Fruit fly (Drosophila melanogaster) whole organism, embryonic: ENCODE data around the gene CG46042.

ENCODE experiments used
- Ada2b ChIP-seq: fragments of 200-800 bp; sonication (Bioruptor generic); IDR thresholded peaks from 2 replicates; pipeline ENCODE4 v1.3.6; 2022; ENCODE audit warnings: missing biosample characterization, missing genetic modification characterization
- Aef1 ChIP-seq: fragments of 200-800 bp; sonication (Bioruptor generic); IDR thresholded peaks from 3 replicates; pipeline ENCODE4 v1.3.6; 2022; ENCODE audit warnings: missing biosample characterization, missing genetic modification characterization
- Blimp-1 ChIP-seq: fragments of 200-800 bp; sonication (Bioruptor generic); optimal IDR thresholded peaks from 3 replicates; lab custom pipeline; 2018; ENCODE audit warnings: missing biosample characterization, missing genetic modification characterization, mild to moderate bottlenecking, moderate library complexity, missing genetic modification reagents
- CG10274 ChIP-seq: fragments of 200-800 bp; sonication (Bioruptor generic); optimal IDR thresholded peaks from 3 replicates; lab custom pipeline; 2017; ENCODE audit warnings: missing biosample characterization, mild to moderate bottlenecking, missing genetic modification characterization
- CG10431 ChIP-seq: fragments of 200-800 bp; sonication (Bioruptor generic); optimal IDR thresholded peaks from 3 replicates; lab custom pipeline; 2018; ENCODE audit warnings: missing biosample characterization, mild to moderate bottlenecking, missing genetic modification characterization
- CG13123 ChIP-seq: fragments of 200-800 bp; sonication (Bioruptor generic); optimal IDR thresholded peaks from 2 replicates; lab custom pipeline; 2016; ENCODE audit warnings: missing biosample characterization, missing genetic modification characterization
- CG15011 ChIP-seq: fragments of 200-800 bp; sonication (Bioruptor generic); optimal IDR thresholded peaks from 3 replicates; lab custom pipeline; 2018; ENCODE audit warnings: missing biosample characterization, mild to moderate bottlenecking, missing genetic modification characterization
- CG1603 ChIP-seq: fragments of 200-800 bp; sonication (Bioruptor generic); optimal IDR thresholded peaks from 2 replicates; lab custom pipeline; 2019; ENCODE audit warnings: missing biosample characterization, mild to moderate bottlenecking, missing genetic modification characterization, moderate library complexity
- CG16863 ChIP-seq: fragments of 200-800 bp; sonication (Bioruptor generic); optimal IDR thresholded peaks from 3 replicates; lab custom pipeline; 2016; ENCODE audit warnings: missing biosample characterization, missing genetic modification characterization
- CG17612 ChIP-seq: fragments of 200-800 bp; sonication (Bioruptor generic); IDR thresholded peaks from 2 replicates; pipeline ENCODE4 v1.3.6; 2022; ENCODE audit warnings: missing biosample characterization, missing genetic modification characterization
- CG17829 ChIP-seq: fragments of 200-800 bp; optimal IDR thresholded peaks from 2 replicates; lab custom pipeline; 2019; ENCODE audit warnings: missing biosample characterization, mild to moderate bottlenecking, missing genetic modification characterization, moderate library complexity
- CG17912 ChIP-seq: fragments of 200-800 bp; sonication (Bioruptor generic); optimal IDR thresholded peaks from 2 replicates; lab custom pipeline; 2018; ENCODE audit warnings: missing biosample characterization, mild to moderate bottlenecking, missing genetic modification characterization
- CG18476 ChIP-seq: fragments of 200-800 bp; sonication (Bioruptor generic); optimal IDR thresholded peaks from 2 replicates; lab custom pipeline; 2016; ENCODE audit warnings: missing biosample characterization, mild to moderate bottlenecking, missing genetic modification characterization
- CG2129 ChIP-seq: fragments of 200-800 bp; sonication (Bioruptor generic); IDR thresholded peaks from 2 replicates; pipeline ENCODE4 v1.3.6; 2022; ENCODE audit warnings: missing biosample characterization, missing genetic modification characterization; ENCODE audit not compliant: partially characterized antibody
- CG2875 ChIP-seq: fragments of 200-800 bp; sonication (Bioruptor generic); optimal IDR thresholded peaks from 2 replicates; lab custom pipeline; 2017; ENCODE audit warnings: missing biosample characterization, mild to moderate bottlenecking, missing genetic modification characterization, missing genetic modification reagents
- CG4854 ChIP-seq: fragments of 200-800 bp; sonication (Bioruptor generic); optimal IDR thresholded peaks from 2 replicates; lab custom pipeline; 2016; ENCODE audit warnings: missing biosample characterization, missing genetic modification characterization, inconsistent platforms
- CG5180 ChIP-seq: fragments of 200-800 bp; sonication (Bioruptor generic); optimal IDR thresholded peaks from 3 replicates; lab custom pipeline; 2017; ENCODE audit warnings: missing biosample characterization, missing genetic modification characterization, mild to moderate bottlenecking, moderate library complexity, missing genetic modification reagents
- CG5953 ChIP-seq: fragments of 200-800 bp; sonication (Bioruptor generic); IDR thresholded peaks from 2 replicates; pipeline ENCODE4 v1.3.6; 2022; ENCODE audit warnings: missing biosample characterization, missing genetic modification characterization
- CG6254 ChIP-seq: fragments of 200-800 bp; sonication (Bioruptor generic); optimal IDR thresholded peaks from 3 replicates; lab custom pipeline; 2017; ENCODE audit warnings: mild to moderate bottlenecking, missing biosample characterization, missing genetic modification reagents, missing genetic modification characterization
- CG7357 ChIP-seq: fragments of 200-800 bp; sonication (Bioruptor generic); IDR thresholded peaks from 3 replicates; pipeline ENCODE4 v1.3.6; 2022; ENCODE audit warnings: missing biosample characterization, missing genetic modification characterization
- CG8281 ChIP-seq: fragments of 200-800 bp; sonication (Bioruptor generic); optimal IDR thresholded peaks from 2 replicates; lab custom pipeline; 2018; ENCODE audit warnings: missing biosample characterization, mild to moderate bottlenecking, missing genetic modification characterization, moderate library complexity
- CG9437 ChIP-seq: fragments of 200-800 bp; sonication (Bioruptor generic); optimal IDR thresholded peaks from 2 replicates; lab custom pipeline; 2018; ENCODE audit warnings: missing biosample characterization, mild to moderate bottlenecking, missing genetic modification characterization
- CG9932 ChIP-seq: fragments of 200-800 bp; sonication (Bioruptor generic); IDR thresholded peaks from 2 replicates; pipeline ENCODE4 v1.3.6; 2022; ENCODE audit warnings: missing biosample characterization, missing genetic modification characterization
- CkIIα-i1 ChIP-seq: fragments of 200-800 bp; sonication (Bioruptor generic); IDR thresholded peaks from 2 replicates; pipeline ENCODE4 v1.3.6; 2022; ENCODE audit warnings: missing biosample characterization, missing genetic modification characterization
- MTF-1 ChIP-seq: fragments of 200-800 bp; sonication (Bioruptor generic); optimal IDR thresholded peaks from 2 replicates; lab custom pipeline; 2018; ENCODE audit warnings: missing biosample characterization, mild to moderate bottlenecking, missing genetic modification characterization, borderline replicate concordance
- Max ChIP-seq: fragments of 200-800 bp; sonication (Bioruptor generic); optimal IDR thresholded peaks from 2 replicates; lab custom pipeline; 2016; ENCODE audit warnings: missing biosample characterization, mild to moderate bottlenecking, missing genetic modification characterization
- Myb ChIP-seq: fragments of 200-800 bp; sonication (Bioruptor generic); optimal IDR thresholded peaks from 2 replicates; lab custom pipeline; 2016; ENCODE audit warnings: missing biosample characterization, missing genetic modification characterization
- NC2α ChIP-seq: fragments of 200-800 bp; sonication (Bioruptor generic); optimal IDR thresholded peaks from 2 replicates; lab custom pipeline; 2016; ENCODE audit warnings: missing biosample characterization, missing genetic modification characterization
- Nf-YA ChIP-seq: fragments of 200-800 bp; sonication (Bioruptor generic); IDR thresholded peaks from 2 replicates; pipeline ENCODE4 v1.3.6; 2022; ENCODE audit warnings: missing biosample characterization, missing genetic modification characterization
- Nf-YC ChIP-seq: fragments of 200-800 bp; optimal IDR thresholded peaks from 3 replicates; lab custom pipeline; 2019; ENCODE audit warnings: missing biosample characterization, mild to moderate bottlenecking, missing genetic modification characterization, moderate library complexity
- ara ChIP-seq: fragments of 200-800 bp; sonication (Bioruptor generic); IDR thresholded peaks from 2 replicates; pipeline ENCODE4 v1.3.6; 2022; ENCODE audit warnings: missing biosample characterization, missing genetic modification characterization
- az2 ChIP-seq: fragments of 200-800 bp; sonication (Bioruptor generic); optimal IDR thresholded peaks from 3 replicates; lab custom pipeline; 2016; ENCODE audit warnings: missing biosample characterization, missing genetic modification characterization
- croc ChIP-seq: fragments of 200-800 bp; sonication (Bioruptor generic); conservative IDR thresholded peaks from 3 replicates; pipeline ENCODE4 v1.3.6; 2022; ENCODE audit warnings: missing biosample characterization, missing genetic modification characterization
- dati ChIP-seq: fragments of 200-800 bp; sonication (Bioruptor generic); IDR thresholded peaks from 2 replicates; pipeline ENCODE4 v1.3.6; 2022; ENCODE audit warnings: missing biosample characterization, missing genetic modification characterization
- dmrt99B ChIP-seq: fragments of 200-800 bp; sonication (Bioruptor generic); optimal IDR thresholded peaks from 2 replicates; lab custom pipeline; 2018; ENCODE audit warnings: missing biosample characterization, mild to moderate bottlenecking, missing genetic modification characterization, moderate library complexity
- ind ChIP-seq: fragments of 200-800 bp; sonication (Bioruptor generic); optimal IDR thresholded peaks from 3 replicates; lab custom pipeline; 2016; ENCODE audit warnings: missing biosample characterization, missing genetic modification characterization
- kah ChIP-seq: fragments of 200-800 bp; sonication (Bioruptor generic); optimal IDR thresholded peaks from 2 replicates; lab custom pipeline; 2018; ENCODE audit warnings: missing biosample characterization, mild to moderate bottlenecking, missing genetic modification characterization
- nmo ChIP-seq: fragments of 200-800 bp; sonication (Bioruptor generic); optimal IDR thresholded peaks from 2 replicates; lab custom pipeline; 2018; ENCODE audit warnings: missing biosample characterization, mild to moderate bottlenecking, missing genetic modification characterization, moderate library complexity
- pan ChIP-seq, 4 experiments: fragments of >200 bp in 3 of 4; fragments of 200-800 bp in 1 of 4; sonication (Bioruptor generic) in 1 of 4; optimal IDR thresholded peaks in 3 of 4; IDR thresholded peaks in 1 of 4; 2 replicates each; pipeline versions ENCODE4 v1.3.6 to Lab custom; 2017 to 2022; ENCODE audit warnings: missing biosample characterization in 2 of 4, missing genetic modification characterization in 2 of 4, mixed read lengths in 1 of 4
- prd ChIP-seq, 3 experiments: fragments of >200 bp in 2 of 3; fragments of 200-800 bp in 1 of 3; sonication (Bioruptor generic) in 1 of 3; optimal IDR thresholded peaks in 2 of 3; IDR thresholded peaks in 1 of 3; 2 replicates in 2 of 3; 3 replicates in 1 of 3; pipeline versions ENCODE4 v1.3.6 to Lab custom; 2017 to 2022; ENCODE audit warnings: missing biosample characterization in 1 of 3, missing genetic modification characterization in 1 of 3
- pum ChIP-seq: fragments of 200-800 bp; sonication (Bioruptor generic); optimal IDR thresholded peaks from 2 replicates; lab custom pipeline; 2016; ENCODE audit warnings: missing biosample characterization, missing genetic modification characterization
- ro ChIP-seq: fragments of 200-800 bp; sonication (Bioruptor generic); IDR thresholded peaks from 2 replicates; pipeline ENCODE4 v1.3.6; 2022; ENCODE audit warnings: missing biosample characterization, missing genetic modification characterization
- sim ChIP-seq: fragments of 200-800 bp; sonication (Bioruptor generic); IDR thresholded peaks from 2 replicates; pipeline ENCODE4 v1.3.6; 2022; ENCODE audit warnings: missing biosample characterization, missing genetic modification characterization
- sima ChIP-seq: fragments of 200-800 bp; sonication (Bioruptor generic); optimal IDR thresholded peaks from 2 replicates; lab custom pipeline; 2016; ENCODE audit warnings: missing biosample characterization, missing genetic modification characterization
- sisA ChIP-seq: fragments of 200-800 bp; sonication (Bioruptor generic); IDR thresholded peaks from 2 replicates; pipeline ENCODE4 v1.3.6; 2022; ENCODE audit warnings: missing biosample characterization, missing genetic modification characterization
- sqz ChIP-seq: fragments of 200-800 bp; sonication (Bioruptor generic); optimal IDR thresholded peaks from 3 replicates; lab custom pipeline; 2018; ENCODE audit warnings: missing biosample characterization, mild to moderate bottlenecking, missing genetic modification characterization
- ssp ChIP-seq: fragments of 200-800 bp; sonication (Bioruptor generic); IDR thresholded peaks from 2 replicates; pipeline ENCODE4 v1.3.6; 2022; ENCODE audit warnings: missing biosample characterization, missing genetic modification characterization
- unc-4 ChIP-seq: fragments of 200-800 bp; sonication (Bioruptor generic); IDR thresholded peaks from 2 replicates; pipeline ENCODE4 v1.3.6; 2022; ENCODE audit warnings: missing biosample characterization, missing genetic modification characterization; ENCODE audit not compliant: partially characterized antibody
- unpg ChIP-seq: fragments of 200-800 bp; sonication (Bioruptor generic); optimal IDR thresholded peaks from 3 replicates; lab custom pipeline; 2018; ENCODE audit warnings: missing biosample characterization, mild to moderate bottlenecking, missing genetic modification characterization, moderate library complexity

The CG46042 gene

dm6 chr3R:19892046-19892445, 50.2 kb downstream of the CG46042 start (continued):
- peak; percentile 21 for TF ChIP-seq CG5180 (GFP tag; lab: Kevin White, UChicago)
- TF ChIP-seq MTF-1 (GFP tag; lab: Kevin White, UChicago), result peak; percentile 51
- TF ChIP-seq CG17912 (GFP tag; lab: Kevin White, UChicago), result peak; percentile 14
- no peak for TF ChIP-seq CG2129 (GFP tag; lab: Robert Waterston, UW)
- peak; percentile 71 for TF ChIP-seq sisA
- TF ChIP-seq CG10274 (GFP tag; lab: Kevin White, UChicago), result peak; percentile 50
- TF ChIP-seq CG6254 (GFP tag; lab: Kevin White, UChicago), result peak; percentile 53
- peak; percentile 67; the same call in 2 of the 3 replicates for TF ChIP-seq CG7357 (GFP tag; lab: Robert Waterston, UW)
- no peak for TF ChIP-seq pan (optimal IDR thresholded peaks at IDR 0.05; lab: Kevin White, UChicago)
- TF ChIP-seq pan (GFP tag; optimal IDR thresholded peaks at IDR 0.05 in 1 of 2, IDR thresholded peaks at IDR 0.05 in 1 of 2), result peak in 1 of 2 experiments; percentile 84
- peak; percentile 53 for TF ChIP-seq Nf-YC (tag; lab: Kevin White, UChicago)
- peak; percentile 49 for TF ChIP-seq CG18476 (GFP tag; lab: Kevin White, UChicago)
- peak; percentile 50 for TF ChIP-seq CG8281 (tag; lab: Kevin White, UChicago)
- TF ChIP-seq az2 (GFP tag; lab: Kevin White, UChicago), result peak; percentile 53
- peak; percentile 67 for TF ChIP-seq Ada2b (GFP tag; lab: Robert Waterston, UW)
- TF ChIP-seq ara (GFP tag; lab: Robert Waterston, UW), result peak; percentile 56; the same call in 1 of the 2 replicates
- TF ChIP-seq CG17612 (GFP tag; lab: Robert Waterston, UW), result 0 out of 2 replicates have a peak, but pooled peaks have one; percentile 51
- TF ChIP-seq dmrt99B (tag; lab: Kevin White, UChicago), result peak; percentile 80
- TF ChIP-seq prd (optimal IDR thresholded peaks at IDR 0.05; lab: Kevin White, UChicago), result no peak
- TF ChIP-seq prd (GFP tag; IDR thresholded peaks at IDR 0.05; lab: Robert Waterston, UW), result peak; percentile 84
- TF ChIP-seq CG9932 (GFP tag; lab: Robert Waterston, UW), result peak; percentile 78
- no peak for TF ChIP-seq Blimp-1 (GFP tag; lab: Kevin White, UChicago)
- peak; percentile 49 for TF ChIP-seq Myb
- peak; percentile 57 for TF ChIP-seq ssp (GFP tag; lab: Robert Waterston, UW)
- TF ChIP-seq sqz (GFP tag; lab: Kevin White, UChicago), result no peak
- no peak for TF ChIP-seq sim (GFP tag; lab: Robert Waterston, UW)
- TF ChIP-seq CG5953, result no peak
- peak; percentile 66 for TF ChIP-seq CG16863 (GFP tag; lab: Kevin White, UChicago)
- no peak for TF ChIP-seq unc-4 (GFP tag; lab: Robert Waterston, UW)
- TF ChIP-seq CG17829, result peak; percentile 70
- no peak for TF ChIP-seq CkIIα-i1 (GFP tag; lab: Robert Waterston, UW)
- TF ChIP-seq CG4854 (GFP tag; lab: Kevin White, UChicago), result peak; percentile 38
- TF ChIP-seq sima (GFP tag; lab: Kevin White, UChicago), result no peak
- peak; percentile 82 for TF ChIP-seq unpg (GFP tag; lab: Kevin White, UChicago)
- TF ChIP-seq CG1603 (tag; lab: Kevin White, UChicago), result peak; percentile 89
- peak; percentile 28; the same call in 1 of the 2 replicates for TF ChIP-seq dati (GFP tag; lab: Robert Waterston, UW)
- peak; percentile 76 for TF ChIP-seq nmo (GFP tag; lab: Kevin White, UChicago)
- peak; percentile 73; the same call in 2 of the 3 replicates for TF ChIP-seq Aef1 (GFP tag; lab: Robert Waterston, UW)
- TF ChIP-seq CG2875 (GFP tag; lab: Kevin White, UChicago), result peak; percentile 24
- peak; percentile 80 for TF ChIP-seq ind (GFP tag; lab: Kevin White, UChicago)
- TF ChIP-seq croc (GFP tag; lab: Robert Waterston, UW), result peak; percentile 59
- TF ChIP-seq ro, result peak; percentile 32; the same call in 1 of the 2 replicates
- 0 out of 2 replicates have a peak, but pooled peaks have one; percentile 43 for TF ChIP-seq Nf-YA (GFP tag; lab: Robert Waterston, UW)
- peak; percentile 37 for TF ChIP-seq NC2α (GFP tag; lab: Kevin White, UChicago)
- TF ChIP-seq Max (GFP tag; lab: Kevin White, UChicago), result peak; percentile 31
- TF ChIP-seq CG15011 (GFP tag; lab: Kevin White, UChicago), result peak; percentile 43
- peak; percentile 35 for TF ChIP-seq kah (GFP tag; lab: Kevin White, UChicago)
- TF ChIP-seq pum (GFP tag; lab: Kevin White, UChicago), result peak; percentile 71
- no peak for TF ChIP-seq CG13123
- no peak for TF ChIP-seq CG10431 (GFP tag; lab: Kevin White, UChicago)
- TF ChIP-seq CG9437 (GFP tag; lab: Kevin White, UChicago), result peak; percentile 55
